Worm (Caenorhabditis elegans): Measurements from ENCODE around the gene itsn-1.
"Not testable (repeated sequence)": the region's sequence is repeated elsewhere in the genome, so short reads cannot be mapped to it uniquely, and the experiment has no call there.

The itsn-1 gene

ce11 chrIV:17165734-17166133 is 46.3 kb downstream of the itsn-1 start, which contains the start of gene skr-8:
skr-8 (minus strand) TSS chrIV:17165834.
- TF ChIP-seq let-526, ztf-6, egl-18 (GFP tag; IDR thresholded peaks at IDR 0.05): not testable (repeated sequence)

- TF ChIP-seq dpff-1 (tag; optimal IDR thresholded peaks at IDR 0.05) (no peak), lsy-27 (tag; optimal IDR thresholded peaks at IDR 0.05; ENCODE audit: borderline replicate concordance, insufficient read depth) (no peak), hmg-1.2 (GFP tag; IDR thresholded peaks at IDR 0.05) (no peak), let-607 (tag; optimal IDR thresholded peaks at IDR 0.05) (no peak), hrde-1 (tag; optimal IDR thresholded peaks at IDR 0.05; ENCODE audit: borderline replicate concordance) (no peak), ccch-3 (GFP tag; optimal IDR thresholded peaks at IDR 0.05) (no peak), rec-8 (tag; optimal IDR thresholded peaks at IDR 0.05) (no peak), hlh-12 (tag; optimal IDR thresholded peaks at IDR 0.05) (no peak), Y79H2A.3 (GFP tag; conservative IDR thresholded peaks at IDR 0.05) (no peak), Y53G8AR.9 (GFP tag; conservative IDR thresholded peaks at IDR 0.05) (no peak), egl-44 (GFP tag; IDR thresholded peaks at IDR 0.05) (no peak), zfh-2 (GFP tag; conservative IDR thresholded peaks at IDR 0.05) (no peak), madf-10 (tag; optimal IDR thresholded peaks at IDR 0.05) (no peak), ceh-27 (GFP tag; optimal IDR thresholded peaks at IDR 0.05) (no peak), chd-7 (tag; optimal IDR thresholded peaks at IDR 0.05) (no peak), tbx-9 (tag; optimal IDR thresholded peaks at IDR 0.05; ENCODE audit: borderline replicate concordance) (no peak), dox-1 (GFP tag; IDR thresholded peaks at IDR 0.05) (no peak)
Measured at ce11 chrIV:17166974-17167373, 47.5 kb downstream of the itsn-1 start, which contains the start of gene skr-12. skr-12 (plus strand) TSS chrIV:17167274.

DNA sequence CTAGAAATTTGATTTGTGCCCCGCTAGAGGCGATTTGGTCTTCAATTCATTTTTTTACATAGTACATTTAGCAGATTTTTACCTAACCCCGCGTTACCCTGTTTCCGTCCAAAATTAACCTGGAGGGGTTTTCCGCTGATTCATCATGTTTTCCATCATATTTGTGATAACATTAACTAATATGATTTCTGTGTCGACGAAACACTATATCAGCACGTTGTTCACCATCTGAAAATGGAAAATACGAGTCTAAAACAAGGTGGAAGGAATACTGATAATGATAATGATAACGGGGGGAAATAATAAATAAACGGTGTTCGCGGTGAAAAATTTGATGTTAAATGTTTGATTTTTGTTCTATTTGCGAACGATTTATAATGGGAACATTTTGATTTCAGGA is 52.2 kb downstream of the itsn-1 start:
- TF ChIP-seq nhr-80 (tag; optimal IDR thresholded peaks at IDR 0.05) (peak; percentile 88), pha-4 (tag; optimal IDR thresholded peaks at IDR 0.05) (no peak)

DNA sequence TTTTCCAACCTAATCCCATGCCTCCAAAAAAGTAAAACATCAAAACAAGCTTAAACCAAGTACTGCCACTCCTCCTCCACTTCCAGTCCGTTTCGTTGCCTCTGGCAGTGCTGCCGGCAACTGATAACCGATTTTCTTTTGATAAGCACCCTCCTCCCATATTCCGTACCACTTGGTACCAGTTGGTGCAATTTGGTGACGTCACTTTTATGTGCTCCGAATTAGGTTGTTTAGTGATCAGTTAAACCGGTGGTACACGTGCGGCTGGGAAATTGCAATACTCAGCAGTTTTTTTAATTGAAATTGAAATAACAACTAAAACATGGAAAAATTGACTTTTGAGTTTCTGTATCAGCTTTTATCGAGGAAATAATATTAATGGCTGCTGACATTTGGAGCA is 54.6 kb downstream of the itsn-1 start:
- TF ChIP-seq ets-4 (GFP tag; optimal IDR thresholded peaks at IDR 0.05) (no peak), ztf-26 (tag; optimal IDR thresholded peaks at IDR 0.05) (no peak), F23B12.7 (tag; optimal IDR thresholded peaks at IDR 0.05; ENCODE audit: insufficient read depth) (no peak), F10E7.11 (tag; optimal IDR thresholded peaks at IDR 0.05) (no peak), ztf-28 (GFP tag; IDR thresholded peaks at IDR 0.05) (no peak), rpc-1 (optimal IDR thresholded peaks at IDR 0.05) (no peak), rpc-1 (tag; optimal IDR thresholded peaks at IDR 0.05) (no peak), mel-28 (tag; optimal IDR thresholded peaks at IDR 0.05; ENCODE audit: borderline replicate concordance) (no peak), nhr-80 (tag; optimal IDR thresholded peaks at IDR 0.05) (peak; percentile 45)

DNA sequence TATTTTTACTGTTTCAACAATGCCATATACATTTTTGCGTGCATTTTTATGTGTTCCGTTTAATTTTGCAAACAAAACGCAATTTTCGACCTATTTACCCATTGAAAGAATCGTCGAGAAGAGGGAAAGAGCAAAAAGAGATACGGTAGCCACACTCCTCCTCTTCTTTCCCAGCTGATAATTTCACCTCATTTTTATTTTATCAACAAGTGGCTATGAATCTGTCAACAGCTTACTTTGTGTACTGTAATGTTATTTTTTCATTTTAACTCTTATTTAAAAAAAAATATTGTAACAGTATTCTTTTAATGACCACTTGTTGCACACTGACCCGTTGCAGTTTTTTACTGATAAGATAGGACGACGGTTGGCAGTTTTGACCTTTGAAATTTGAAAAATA is 55.5 kb downstream of the itsn-1 start:
- TF ChIP-seq gei-17 (GFP tag; optimal IDR thresholded peaks at IDR 0.05), result no peak
- no peak for TF ChIP-seq die-1 (tag; optimal IDR thresholded peaks at IDR 0.05)
- TF ChIP-seq F10E7.11 (tag; optimal IDR thresholded peaks at IDR 0.05), result no peak
- no peak for TF ChIP-seq F22D6.2 (tag; optimal IDR thresholded peaks at IDR 0.05)
- TF ChIP-seq nhr-80 (tag; optimal IDR thresholded peaks at IDR 0.05), result no peak
